Fruit fly (Drosophila melanogaster): ENCODE data around the gene Nsf2.

Nsf2 gene

DNA sequence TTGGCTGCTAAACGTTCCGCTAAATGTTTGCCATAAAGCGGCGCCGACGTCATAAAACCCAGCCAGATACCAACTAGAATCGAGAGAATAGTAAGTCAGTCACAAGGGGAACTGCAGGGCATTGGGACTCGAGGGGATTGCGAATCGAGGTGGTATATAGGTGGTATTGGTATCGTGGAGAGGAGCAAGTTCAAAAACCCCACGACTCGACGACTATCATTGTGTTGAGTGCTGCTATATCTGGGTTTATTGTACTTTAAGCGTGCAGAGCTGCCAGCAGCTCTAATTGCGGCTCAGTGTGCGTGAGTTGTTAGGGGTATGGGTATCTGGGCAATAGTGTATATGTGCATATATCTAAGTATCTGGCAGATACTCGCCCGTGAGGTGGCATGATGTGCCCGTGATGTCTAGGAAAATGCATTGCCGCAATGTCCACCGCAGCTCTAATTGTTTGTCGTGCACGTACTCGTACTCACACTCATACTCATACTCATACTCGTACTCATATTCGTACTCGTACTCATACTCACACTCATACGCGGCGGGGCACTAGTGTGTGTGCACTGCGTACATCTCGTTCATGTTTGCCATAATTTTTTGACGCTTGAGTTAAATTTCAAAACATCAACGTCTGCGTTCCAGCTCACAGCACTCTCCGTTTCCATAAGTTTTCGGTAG lies 31.6 kb downstream of the Nsf2 start:
- TF ChIP-seq usp (GFP tag; optimal IDR thresholded peaks at IDR 0.05) = no peak
- no peak for TF ChIP-seq Hnf4 (GFP tag; optimal IDR thresholded peaks at IDR 0.05)
- TF ChIP-seq br (GFP tag; optimal IDR thresholded peaks at IDR 0.05) = no peak
- no peak for TF ChIP-seq h (GFP tag; optimal IDR thresholded peaks at IDR 0.05)
- no peak for TF ChIP-seq foxo (GFP tag; optimal IDR thresholded peaks at IDR 0.05)
- TF ChIP-seq CrebA (GFP tag; optimal IDR thresholded peaks at IDR 0.05; ENCODE audit: borderline replicate concordance) = no peak
- TF ChIP-seq Vsx2 (GFP tag; optimal IDR thresholded peaks at IDR 0.05; ENCODE audit: partially characterized antibody) = no peak
- TF ChIP-seq Hr78 (GFP tag; optimal IDR thresholded peaks at IDR 0.05) = no peak
- no peak for TF ChIP-seq brk (GFP tag; optimal IDR thresholded peaks at IDR 0.05)
- no peak for TF ChIP-seq ey (GFP tag; optimal IDR thresholded peaks at IDR 0.05)
- TF ChIP-seq Dif (GFP tag; optimal IDR thresholded peaks at IDR 0.05; ENCODE audit: partially characterized antibody) = no peak
- TF ChIP-seq HLH106 (tag; optimal IDR thresholded peaks at IDR 0.05) = no peak
- no peak for TF ChIP-seq sage (GFP tag; optimal IDR thresholded peaks at IDR 0.05)
- TF ChIP-seq fru (GFP tag; optimal IDR thresholded peaks at IDR 0.05) = no peak
- TF ChIP-seq N (GFP tag; optimal IDR thresholded peaks at IDR 0.05) = no peak
- TF ChIP-seq woc (GFP tag; optimal IDR thresholded peaks at IDR 0.05) = no peak
- TF ChIP-seq OdsH (GFP tag; optimal IDR thresholded peaks at IDR 0.05) = no peak

dm6 chr3R:13804971-13805603 lies 32.7 kb downstream of the Nsf2 start:
- TF ChIP-seq lola (GFP tag; optimal IDR thresholded peaks at IDR 0.05) (no peak), Hr83 (GFP tag; optimal IDR thresholded peaks at IDR 0.05; ENCODE audit: poor library complexity, severe bottlenecking) (no peak), sage (GFP tag; optimal IDR thresholded peaks at IDR 0.05) (no peak), jim (GFP tag; optimal IDR thresholded peaks at IDR 0.05) (no peak), Mio (GFP tag; optimal IDR thresholded peaks at IDR 0.05) (no peak), dl (GFP tag; optimal IDR thresholded peaks at IDR 0.05; ENCODE audit: insufficient read depth in 1 of 2, partially characterized antibody in 2 of 2) (no peak), brk (GFP tag; optimal IDR thresholded peaks at IDR 0.05) (no peak)

- TF ChIP-seq ey (GFP tag; optimal IDR thresholded peaks at IDR 0.05) (no peak), Myc (optimal IDR thresholded peaks at IDR 0.05) (no peak), OdsH (GFP tag; optimal IDR thresholded peaks at IDR 0.05) (peak; percentile 7), Dif (GFP tag; optimal IDR thresholded peaks at IDR 0.05; ENCODE audit: partially characterized antibody) (no peak), Mio (GFP tag; optimal IDR thresholded peaks at IDR 0.05) (no peak), h (GFP tag; optimal IDR thresholded peaks at IDR 0.05) (peak; percentile 2), psq (GFP tag; optimal IDR thresholded peaks at IDR 0.05) (peak; percentile 0), dmrt93B (GFP tag; optimal IDR thresholded peaks at IDR 0.05) (no peak), Abd-B (GFP tag; optimal IDR thresholded peaks at IDR 0.05) (no peak), Sp1 (GFP tag; optimal IDR thresholded peaks at IDR 0.05) (peak; percentile 44), HLH106 (tag; optimal IDR thresholded peaks at IDR 0.05) (peak; percentile 35), br (GFP tag; optimal IDR thresholded peaks at IDR 0.05) (no peak), fru (GFP tag; optimal IDR thresholded peaks at IDR 0.05) (peak; percentile 3), lola (GFP tag; optimal IDR thresholded peaks at IDR 0.05) (no peak), foxo (GFP tag; optimal IDR thresholded peaks at IDR 0.05) (peak in 1 of 2 experiments; percentile 29)
Observed at dm6 chr3R:13803892-13804710, 33.7 kb downstream of the Nsf2 start.

- TF ChIP-seq tai (GFP tag; optimal IDR thresholded peaks at IDR 0.05) = no peak
- TF ChIP-seq Vsx2 (GFP tag; optimal IDR thresholded peaks at IDR 0.05; ENCODE audit: partially characterized antibody) = peak; percentile 13
- TF ChIP-seq dsf (GFP tag; optimal IDR thresholded peaks at IDR 0.05; ENCODE audit: borderline replicate concordance) = no peak
Observed at dm6 chr3R:13803185-13803887, 34.5 kb downstream of the Nsf2 start.

Measured in whole organism, wandering third instar larva.